Worm (Caenorhabditis elegans): ENCODE data around the gene sos-1.

ce11 chrV:4562493-4562892, 13.4 kb upstream of the sos-1 start:
- TF ChIP-seq hnd-1 (tag; optimal IDR thresholded peaks at IDR 0.05), result no peak
- TF ChIP-seq tra-4 (tag; optimal IDR thresholded peaks at IDR 0.05), result no peak
- TF ChIP-seq ceh-36 (tag; optimal IDR thresholded peaks at IDR 0.05), result no peak
- TF ChIP-seq F13C5.2 (tag; optimal IDR thresholded peaks at IDR 0.05), result no peak
- TF ChIP-seq ama-1 (optimal IDR thresholded peaks at IDR 0.05), result no peak
- no peak for TF ChIP-seq flt-1 (GFP tag; IDR thresholded peaks at IDR 0.05)
- no peak for TF ChIP-seq scrt-1 (GFP tag; IDR thresholded peaks at IDR 0.05)

Data from whole organism, early embryonic.